Worm (Caenorhabditis elegans): ENCODE data around the gene unc-33.
A peak's percentile ranks its signal among the peaks of the same experiment; 100 is the strongest.

Gene unc-33

DNA sequence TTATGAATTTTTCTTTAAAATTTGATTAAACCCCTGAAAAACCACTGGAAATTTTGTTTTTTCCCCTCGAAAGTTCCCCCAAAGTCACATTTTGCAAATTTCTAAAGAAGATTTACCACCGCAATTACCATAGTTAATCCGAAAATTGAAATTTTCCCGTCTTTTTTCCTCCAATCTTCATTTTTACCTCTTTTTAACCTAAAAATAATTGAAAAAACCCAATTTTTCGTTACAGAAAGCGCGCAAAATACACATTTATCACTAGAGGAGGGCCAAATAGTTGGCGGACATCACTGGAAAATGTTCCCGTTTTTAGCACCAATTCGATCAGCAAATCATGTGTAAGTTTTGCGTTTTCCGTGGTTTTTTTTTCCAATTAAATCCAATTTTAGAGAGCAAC is at the start of gene unc-33:
Gene unc-33, plus strand, starts transcription at position 301 of the 400 bp plus-strand sequence.
- TF ChIP-seq fkh-10 (GFP tag; optimal IDR thresholded peaks at IDR 0.05): no peak
- TF ChIP-seq jun-1 (tag; optimal IDR thresholded peaks at IDR 0.05): no peak
- no peak for TF ChIP-seq lsy-2 (tag; optimal IDR thresholded peaks at IDR 0.05)
- TF ChIP-seq hpl-2 (GFP tag; optimal IDR thresholded peaks at IDR 0.05): no peak
- TF ChIP-seq nhr-28 (tag; optimal IDR thresholded peaks at IDR 0.05): no peak

DNA sequence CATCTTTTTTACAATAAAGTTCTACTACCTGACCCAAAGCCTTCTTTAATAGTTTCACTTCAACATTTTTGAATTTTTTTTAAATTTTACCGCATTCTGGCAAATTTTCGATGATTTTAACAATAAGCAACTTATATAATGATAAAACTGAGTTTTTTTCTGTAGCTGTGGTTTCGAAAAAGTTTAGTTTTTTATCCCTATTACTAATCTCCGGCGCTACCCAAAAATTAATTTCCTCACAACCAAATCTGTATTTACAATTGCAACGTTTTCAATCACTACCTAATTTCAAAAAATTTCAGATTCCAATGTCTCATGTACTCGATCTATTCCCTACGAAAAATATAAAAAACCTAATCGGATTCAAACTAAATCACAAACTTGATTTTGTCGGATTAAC is 49.6 kb upstream of the unc-33 start, which contains the start of gene F58E2.3:
Gene F58E2.3, plus strand, starts transcription at position 301 of the 400 bp plus-strand sequence.
- TF ChIP-seq F16B12.6 (tag; optimal IDR thresholded peaks at IDR 0.05) (no peak), nhr-19 (GFP tag; conservative IDR thresholded peaks at IDR 0.05) (no peak), lir-3 (tag; optimal IDR thresholded peaks at IDR 0.05; ENCODE audit: poor library complexity) (no peak), ama-1 (optimal IDR thresholded peaks at IDR 0.05) (no peak), lin-14 (GFP tag; optimal IDR thresholded peaks at IDR 0.05) (no peak), efl-3 (GFP tag; optimal IDR thresholded peaks at IDR 0.05) (no peak), ztf-4 (tag; optimal IDR thresholded peaks at IDR 0.05) (no peak), elt-2 (tag; optimal IDR thresholded peaks at IDR 0.05) (no peak), C34B4.2 (tag; optimal IDR thresholded peaks at IDR 0.05) (no peak), nhr-28 (tag; optimal IDR thresholded peaks at IDR 0.05) (no peak), Y116A8C.19 (tag; optimal IDR thresholded peaks at IDR 0.05; ENCODE audit: borderline replicate concordance) (no peak), ceh-63 (GFP tag; optimal IDR thresholded peaks at IDR 0.05) (no peak)

DNA sequence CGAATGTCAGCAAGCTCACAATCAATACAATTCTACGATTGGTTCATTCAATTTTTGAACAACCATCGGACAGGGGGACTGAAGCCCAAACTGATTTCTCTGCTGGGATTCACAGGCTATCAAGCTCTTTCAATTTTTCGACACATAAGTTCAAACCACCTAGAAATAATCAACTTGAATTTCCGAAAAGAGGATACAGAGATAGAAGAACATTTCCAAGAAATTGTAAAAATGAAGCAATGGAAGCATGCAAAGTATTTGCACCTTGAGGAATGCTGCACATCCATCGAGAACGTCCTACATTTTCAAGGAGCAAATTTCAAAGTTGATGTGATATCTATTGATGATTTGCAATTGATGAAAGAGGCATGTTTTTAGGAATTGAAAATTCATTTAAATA is 48.9 kb upstream of the unc-33 start:
- TF ChIP-seq zag-1 (tag; optimal IDR thresholded peaks at IDR 0.05): no peak
- no peak for TF ChIP-seq ceh-90 (tag; optimal IDR thresholded peaks at IDR 0.05)
- TF ChIP-seq nhr-47 (tag; optimal IDR thresholded peaks at IDR 0.05): no peak
- TF ChIP-seq lin-15B (tag; optimal IDR thresholded peaks at IDR 0.05): no peak
- no peak for TF ChIP-seq nhr-71 (tag; optimal IDR thresholded peaks at IDR 0.05)
- no peak for TF ChIP-seq fkh-4 (tag; optimal IDR thresholded peaks at IDR 0.05; ENCODE audit: borderline replicate concordance)
- TF ChIP-seq ceh-82 (tag; optimal IDR thresholded peaks at IDR 0.05): no peak
- TF ChIP-seq egl-13 (tag; optimal IDR thresholded peaks at IDR 0.05): no peak
- TF ChIP-seq lsy-2 (tag; optimal IDR thresholded peaks at IDR 0.05): no peak
- no peak for TF ChIP-seq C34B4.2 (tag; optimal IDR thresholded peaks at IDR 0.05)
- TF ChIP-seq ztf-4 (tag; optimal IDR thresholded peaks at IDR 0.05): no peak
- no peak for TF ChIP-seq nhr-84 (tag; optimal IDR thresholded peaks at IDR 0.05)
- TF ChIP-seq unc-130 (tag; optimal IDR thresholded peaks at IDR 0.05): no peak
- no peak for TF ChIP-seq nhr-237 (tag; optimal IDR thresholded peaks at IDR 0.05)
- no peak for TF ChIP-seq efl-1 (optimal IDR thresholded peaks at IDR 0.05)
- no peak for TF ChIP-seq efl-1 (GFP tag; optimal IDR thresholded peaks at IDR 0.05 in 1 of 2)
- TF ChIP-seq xbp-1 (tag; optimal IDR thresholded peaks at IDR 0.05): no peak

DNA sequence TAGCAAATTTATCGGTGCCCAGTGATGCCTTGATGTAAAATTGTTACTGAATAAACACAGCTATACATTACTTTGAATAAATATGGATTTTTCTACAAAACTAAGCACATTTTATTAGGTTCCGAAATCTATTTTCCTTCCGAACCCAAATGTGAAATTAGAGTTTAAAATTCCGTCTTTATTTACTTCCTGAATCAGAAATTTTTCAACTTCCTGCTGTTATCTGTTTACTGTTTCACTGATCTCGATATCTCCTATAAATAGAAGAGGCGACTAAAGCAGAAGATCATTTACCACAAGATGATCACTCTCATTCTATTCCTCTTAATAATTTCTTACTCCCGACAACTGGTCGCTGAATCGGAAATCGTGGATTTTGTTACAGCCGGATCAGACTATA is 46.9 kb upstream of the unc-33 start, which contains the start of gene F58E2.2:
Gene F58E2.2, plus strand, starts transcription at position 301 of the 400 bp plus-strand sequence.
- TF ChIP-seq aly-2 (tag; optimal IDR thresholded peaks at IDR 0.05): no peak
- TF ChIP-seq unc-98 (GFP tag; IDR thresholded peaks at IDR 0.05): no peak
- no peak for TF ChIP-seq swsn-7 (tag; optimal IDR thresholded peaks at IDR 0.05)
- no peak for TF ChIP-seq pag-3 (tag; optimal IDR thresholded peaks at IDR 0.05; ENCODE audit: borderline replicate concordance, insufficient read depth)
- TF ChIP-seq pax-3 (tag; optimal IDR thresholded peaks at IDR 0.05): no peak
- TF ChIP-seq ceh-8 (GFP tag; optimal IDR thresholded peaks at IDR 0.05): no peak
- peak; percentile 0 for TF ChIP-seq nhr-85 (tag)

DNA sequence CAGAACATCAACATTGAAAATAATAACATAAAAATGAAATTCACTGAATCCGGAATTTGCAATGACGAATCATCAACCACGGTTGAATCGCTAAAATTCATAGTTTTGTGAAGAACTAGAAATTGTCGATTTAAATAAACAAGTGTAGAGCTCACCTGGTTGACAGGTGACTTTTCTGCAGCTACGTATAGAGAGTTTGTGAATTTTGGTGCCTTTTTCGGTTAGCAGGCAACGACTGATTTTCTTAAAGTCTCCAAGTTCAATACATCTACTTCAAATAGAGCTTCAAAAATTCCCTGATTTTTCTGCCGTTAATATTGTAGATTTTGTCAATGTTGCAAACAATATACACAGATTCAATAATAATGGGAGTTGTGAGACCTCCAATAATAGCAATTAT is 39.6 kb upstream of the unc-33 start, which contains the start of gene srz-69:
Gene srz-69, minus strand, starts transcription at position 101 of the 400 bp plus-strand sequence.
- no peak for TF ChIP-seq vab-15 (tag; optimal IDR thresholded peaks at IDR 0.05)
- no peak for TF ChIP-seq pag-3 (tag; optimal IDR thresholded peaks at IDR 0.05; ENCODE audit: borderline replicate concordance, insufficient read depth)
- no peak for TF ChIP-seq efl-1 (optimal IDR thresholded peaks at IDR 0.05)
- TF ChIP-seq efl-1 (GFP tag; optimal IDR thresholded peaks at IDR 0.05 in 1 of 2): no peak
- TF ChIP-seq elt-2 (tag; optimal IDR thresholded peaks at IDR 0.05): no peak
- no peak for TF ChIP-seq tlp-1 (tag; optimal IDR thresholded peaks at IDR 0.05)
- no peak for TF ChIP-seq nhr-77 (tag; optimal IDR thresholded peaks at IDR 0.05)
- TF ChIP-seq nhr-28 (tag; optimal IDR thresholded peaks at IDR 0.05): no peak
- no peak for TF ChIP-seq hlh-17 (GFP tag; optimal IDR thresholded peaks at IDR 0.05; ENCODE audit: borderline replicate concordance)
- TF ChIP-seq mab-9 (GFP tag; IDR thresholded peaks at IDR 0.05): no peak
- no peak for TF ChIP-seq unc-130 (tag; optimal IDR thresholded peaks at IDR 0.05)
- no peak for TF ChIP-seq tbx-2 (tag; optimal IDR thresholded peaks at IDR 0.05)

Data from whole organism, L1 larva.